Worm (Caenorhabditis elegans) whole organism, dauer: ENCODE measurements around the gene scl-18.

ENCODE experiments used
- unc-62 ChIP-seq: sonication (generic microtip); optimal IDR thresholded peaks from 2 replicates; lab custom pipeline; 2017; ENCODE audit warnings: missing biosample characterization, missing genetic modification reagents, missing genetic modification characterization

The scl-18 gene

DNA sequence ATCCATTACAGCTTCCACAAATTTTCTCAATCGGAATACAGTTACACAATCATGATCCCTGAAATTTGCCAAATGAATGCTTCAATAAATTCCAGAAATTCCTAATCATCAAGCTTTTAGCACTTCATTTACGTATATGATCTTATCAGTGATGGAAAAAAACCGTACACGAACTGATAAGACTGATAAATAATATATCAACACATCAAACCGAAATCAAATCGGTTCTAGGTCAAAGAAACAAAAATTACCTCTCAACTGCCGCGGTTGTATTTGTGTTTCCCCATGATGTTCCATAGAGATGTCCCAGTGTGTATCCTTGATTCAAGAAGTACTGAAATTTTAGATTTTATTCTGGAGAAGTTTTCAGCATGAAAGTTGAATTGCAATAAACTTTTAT, 16.8 kb upstream of the scl-18 start:
- no peak for TF ChIP-seq unc-62 (GFP tag; lab: Kevin White, UChicago)

DNA sequence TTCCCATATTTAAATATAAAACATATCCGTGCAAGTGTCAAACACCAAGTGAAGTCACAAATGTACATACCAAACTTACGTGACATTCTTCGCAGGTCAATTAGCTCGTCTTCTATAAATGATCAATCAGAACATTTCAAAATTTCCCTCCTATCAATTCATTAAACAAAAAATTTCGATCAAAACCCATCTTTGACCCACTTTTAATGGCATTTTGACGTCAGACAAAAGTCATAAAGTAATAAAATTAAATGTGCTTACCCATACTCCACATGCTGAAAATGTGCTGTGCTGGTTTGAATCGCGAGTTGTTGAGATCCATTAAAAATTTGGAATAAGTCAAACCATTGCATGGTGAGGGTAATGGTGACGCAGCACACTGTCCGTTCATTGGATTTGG, 15.5 kb upstream of the scl-18 start:
- no peak for TF ChIP-seq unc-62 (GFP tag; lab: Kevin White, UChicago)

DNA sequence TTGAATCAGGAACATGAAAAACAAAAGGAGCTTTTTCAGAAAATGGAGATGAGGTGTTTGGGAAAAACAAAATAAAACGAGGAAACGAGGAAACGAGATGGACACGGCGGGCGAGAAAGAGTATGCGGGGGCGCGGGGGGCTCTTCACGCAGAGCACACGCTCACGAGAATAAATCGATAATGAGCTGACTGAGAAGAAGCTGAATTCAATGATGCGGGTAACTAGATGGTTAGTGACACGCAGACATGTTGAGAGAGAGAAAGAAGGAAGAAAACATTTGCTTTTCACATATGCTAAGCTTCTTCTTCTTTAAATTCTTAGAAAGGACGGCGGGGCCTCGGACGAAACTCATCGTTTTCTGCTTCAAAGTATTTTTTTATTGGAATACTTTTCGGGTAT, 11.3 kb upstream of the scl-18 start:
- no peak for TF ChIP-seq unc-62 (GFP tag; lab: Kevin White, UChicago)

DNA sequence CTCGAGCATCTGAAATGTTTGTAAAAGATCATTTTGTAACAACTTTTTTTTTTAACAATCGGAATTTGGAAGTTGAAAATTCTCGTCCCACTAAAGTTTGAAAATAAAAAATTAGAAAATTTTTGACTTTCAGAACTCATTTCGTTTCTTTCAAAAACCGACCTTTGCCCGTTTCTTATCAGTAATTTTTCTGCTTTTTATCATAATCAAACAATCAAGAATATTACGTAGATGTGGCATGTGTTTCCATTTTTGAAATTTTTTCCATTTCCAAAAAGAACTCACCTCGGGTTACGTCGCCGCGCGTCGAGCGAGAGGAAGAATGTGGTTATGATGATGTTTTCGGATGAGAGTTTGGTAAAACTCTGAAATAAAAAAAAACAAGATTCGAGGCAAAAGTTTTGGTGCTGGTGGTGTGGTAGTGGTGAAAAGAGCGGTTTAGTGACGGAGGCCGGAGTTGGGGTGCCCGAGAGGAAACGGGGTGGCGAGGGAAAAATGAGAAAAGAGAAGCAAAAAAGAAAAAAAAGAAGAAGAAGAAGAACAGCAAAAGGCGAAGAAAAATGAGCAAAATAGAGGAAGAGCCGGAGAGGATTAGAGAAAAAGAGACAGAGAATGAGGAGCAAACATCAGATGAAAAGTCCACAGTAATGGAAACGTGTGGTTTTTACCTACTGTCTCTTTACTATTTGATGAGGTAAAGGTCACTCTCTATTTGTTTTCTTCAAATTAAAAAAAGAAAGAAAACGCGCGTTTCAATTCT, 6.7 kb upstream of the scl-18 start, which contains the start of gene T12A7.2:
T12A7.2 (minus strand) TSS at position 412 of the 760 bp plus-strand sequence.
- no peak for TF ChIP-seq unc-62 (GFP tag; lab: Kevin White, UChicago)

DNA sequence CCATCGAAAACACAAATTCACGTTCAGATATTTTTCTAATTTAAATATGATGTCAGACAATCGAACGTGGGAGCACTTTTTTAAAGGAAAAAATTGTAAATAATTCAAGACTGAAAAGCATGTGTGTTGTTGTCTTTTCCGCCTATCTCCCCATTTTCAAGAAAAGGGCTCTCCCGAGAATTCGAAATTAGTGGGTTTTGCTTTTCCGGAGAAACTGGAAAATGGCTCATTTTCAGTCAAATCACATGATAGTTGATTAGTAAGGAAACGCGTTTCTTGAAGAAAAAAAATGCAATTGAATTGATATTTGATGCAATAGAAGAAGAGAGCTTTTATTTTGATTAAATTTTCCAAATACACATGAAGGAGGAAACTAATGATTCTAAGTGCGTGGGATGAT, 5.6 kb upstream of the scl-18 start:
- no peak for TF ChIP-seq unc-62 (GFP tag; lab: Kevin White, UChicago)

DNA sequence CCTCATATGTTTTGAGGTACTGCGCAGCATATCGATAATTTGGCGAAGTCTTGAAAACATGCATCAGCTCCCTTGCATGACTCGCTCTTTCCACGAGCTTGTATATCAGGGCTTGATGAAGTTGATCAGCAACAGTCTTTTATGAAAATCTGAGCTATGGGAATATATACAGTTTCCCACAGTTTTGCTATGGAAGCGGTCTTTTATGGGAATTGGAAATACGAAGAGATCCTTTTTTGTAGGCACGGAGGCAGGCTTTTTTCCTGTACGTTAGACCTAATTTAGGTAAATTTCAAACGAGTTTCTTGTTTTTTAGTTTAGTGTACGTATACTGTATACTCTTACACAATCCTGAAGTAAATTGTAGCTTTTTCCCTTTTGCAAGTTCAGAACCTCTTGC, 1.7 kb upstream of the scl-18 start, which contains the start of gene T12A7.9:
T12A7.9 (minus strand) TSS at position 101 of the 400 bp plus-strand sequence.
- no peak for TF ChIP-seq unc-62 (GFP tag; lab: Kevin White, UChicago)

DNA sequence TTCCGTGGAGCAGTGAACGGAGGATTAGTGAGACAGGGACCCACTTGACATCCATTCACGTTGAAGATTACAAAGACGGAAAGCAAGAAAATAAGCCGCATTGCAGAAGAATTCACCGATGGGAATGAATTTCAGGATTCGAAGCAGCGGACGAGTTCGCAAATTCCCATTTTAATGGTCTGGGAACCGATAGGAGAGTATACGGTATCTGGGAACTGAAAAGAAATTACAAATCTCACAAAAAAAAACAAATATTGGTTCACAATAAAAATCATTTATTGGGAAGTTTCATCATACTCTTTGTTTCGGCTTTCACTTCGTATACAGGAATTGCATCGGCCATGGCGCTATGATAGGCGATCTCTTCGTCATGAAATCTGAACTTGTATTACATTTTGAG, 775 bp upstream of the scl-18 start, which contains the start of gene T12A7.10:
T12A7.10 (minus strand) TSS at position 101 of the 400 bp plus-strand sequence.
- TF ChIP-seq unc-62 (GFP tag; lab: Kevin White, UChicago) = no peak

DNA sequence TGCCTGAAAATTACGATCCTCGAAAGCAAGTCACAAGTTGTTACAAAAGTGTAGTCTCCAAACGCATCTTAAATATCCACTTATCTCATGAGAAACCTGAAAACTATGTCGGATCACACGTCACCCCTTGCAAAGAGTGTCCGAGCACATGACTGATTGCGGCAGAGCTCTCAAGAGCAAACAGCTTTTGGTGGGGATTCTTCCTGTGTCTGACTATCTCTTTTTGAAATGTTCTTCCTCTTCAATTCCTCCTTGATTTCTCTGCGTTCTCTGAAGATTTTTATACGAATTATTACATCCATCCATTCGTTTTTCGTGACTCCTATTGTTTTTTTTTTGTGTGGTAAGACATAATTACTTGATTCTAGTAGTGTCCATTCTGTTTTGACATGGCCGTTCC, 5.4 kb downstream of the scl-18 start, which contains the start of gene T12A7.6:
T12A7.6 (plus strand) TSS at position 369 of the 400 bp plus-strand sequence.
- no peak for TF ChIP-seq unc-62 (GFP tag; lab: Kevin White, UChicago)

DNA sequence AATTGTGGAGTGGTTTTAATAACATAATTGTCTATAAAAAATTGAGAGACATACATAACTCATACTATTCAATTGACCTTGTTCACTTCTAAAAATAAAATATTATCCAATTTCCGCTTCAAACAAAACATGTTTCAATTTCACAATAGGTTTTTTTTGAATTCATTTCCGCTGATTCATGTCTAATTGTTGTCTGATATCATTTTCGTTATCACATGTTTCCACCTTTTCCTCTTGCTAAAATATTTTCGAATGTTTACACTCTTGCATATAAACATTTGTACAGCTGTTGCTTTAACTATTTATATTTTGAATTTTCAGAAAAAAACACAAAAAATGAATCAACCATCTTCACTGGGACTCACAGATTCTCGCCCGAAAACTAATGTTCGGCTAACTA, 8.9 kb downstream of the scl-18 start, which contains the start of gene gem-4:
gem-4 (plus strand) TSS at position 301 of the 400 bp plus-strand sequence.
- TF ChIP-seq unc-62 (GFP tag; lab: Kevin White, UChicago) = no peak

DNA sequence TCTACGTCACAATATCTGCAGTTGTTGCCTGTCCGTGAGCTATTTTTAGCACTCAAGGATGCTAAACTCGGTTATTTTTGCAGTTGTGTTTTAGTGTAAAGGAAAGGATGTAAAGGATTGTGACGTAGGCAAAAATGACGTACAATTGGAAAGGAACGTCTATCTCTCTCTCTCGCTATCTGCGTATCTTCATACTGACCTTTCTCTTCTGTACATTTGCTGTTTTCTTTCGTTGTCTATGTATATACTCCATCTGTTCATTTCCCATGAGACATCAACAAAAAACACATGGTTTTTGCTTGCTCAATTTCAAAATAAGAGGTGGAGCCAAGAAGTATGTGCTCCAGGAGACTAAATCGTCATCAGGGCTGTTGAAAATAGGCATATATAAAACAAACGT, 9.9 kb downstream of the scl-18 start:
- no peak for TF ChIP-seq unc-62 (GFP tag; lab: Kevin White, UChicago)

DNA sequence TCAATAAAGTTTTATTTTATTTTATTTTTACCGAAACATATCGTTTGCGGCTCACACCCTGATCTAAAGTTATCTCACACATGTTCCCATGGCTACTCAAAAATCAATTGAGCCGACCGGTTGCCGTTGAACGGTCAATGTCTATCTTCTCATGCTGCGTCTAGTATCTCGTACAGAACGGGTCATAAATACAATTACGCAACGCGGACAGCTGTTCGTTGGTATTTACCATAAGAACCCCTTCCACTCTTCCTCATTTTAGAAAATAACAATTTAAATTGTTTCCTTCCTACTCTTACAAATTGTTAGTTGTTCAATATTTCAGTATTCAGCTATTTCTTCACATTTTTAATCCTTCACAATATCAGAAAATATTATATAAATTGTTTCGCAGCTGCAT, 10.4 kb downstream of the scl-18 start:
- TF ChIP-seq unc-62 (GFP tag; lab: Kevin White, UChicago) = no peak

DNA sequence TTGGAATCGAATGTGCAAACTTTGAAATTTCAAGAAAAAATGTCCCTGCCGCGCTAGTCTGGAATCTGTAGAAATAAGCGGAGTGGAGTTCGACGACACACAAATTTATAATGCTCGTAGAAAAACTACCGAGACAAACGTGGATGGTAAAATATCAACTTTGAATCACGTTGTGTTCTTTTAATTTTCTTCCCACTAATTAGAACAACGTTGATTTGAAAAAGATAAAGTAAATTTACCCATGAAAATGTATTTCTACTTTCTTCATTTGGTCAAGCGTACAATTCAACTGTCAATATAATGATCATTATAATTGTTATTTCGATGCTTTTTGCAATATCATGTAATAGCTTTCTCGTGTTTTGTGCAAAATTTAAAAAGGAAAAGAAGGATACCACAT, 11.8 kb downstream of the scl-18 start, which contains the start of gene K01A6.5:
K01A6.5 (plus strand) TSS at position 301 of the 400 bp plus-strand sequence.
- no peak for TF ChIP-seq unc-62 (GFP tag; lab: Kevin White, UChicago)

DNA sequence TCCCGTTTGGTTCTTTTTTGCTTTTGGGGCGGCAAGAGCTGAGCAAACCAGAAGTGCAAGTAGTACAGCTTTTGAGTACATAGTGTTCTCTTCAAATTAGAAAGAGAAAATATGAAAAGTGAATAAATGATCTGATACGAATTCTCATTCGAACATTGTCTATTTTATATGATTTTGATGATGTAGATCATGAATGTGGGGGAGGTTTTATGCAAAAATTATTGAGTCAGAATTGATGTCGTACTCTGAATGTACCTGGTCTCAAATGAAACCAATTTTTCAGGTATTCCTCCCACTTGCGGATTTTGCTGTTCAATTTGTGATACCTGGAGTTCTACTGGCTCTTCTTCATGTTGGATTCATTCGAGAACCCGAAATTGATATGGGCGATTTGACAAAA, 14.0 kb downstream of the scl-18 start, which contains the start of gene K01A6.4:
K01A6.4 (minus strand) TSS at position 101 of the 400 bp plus-strand sequence.
- TF ChIP-seq unc-62 (GFP tag; lab: Kevin White, UChicago) = no peak

DNA sequence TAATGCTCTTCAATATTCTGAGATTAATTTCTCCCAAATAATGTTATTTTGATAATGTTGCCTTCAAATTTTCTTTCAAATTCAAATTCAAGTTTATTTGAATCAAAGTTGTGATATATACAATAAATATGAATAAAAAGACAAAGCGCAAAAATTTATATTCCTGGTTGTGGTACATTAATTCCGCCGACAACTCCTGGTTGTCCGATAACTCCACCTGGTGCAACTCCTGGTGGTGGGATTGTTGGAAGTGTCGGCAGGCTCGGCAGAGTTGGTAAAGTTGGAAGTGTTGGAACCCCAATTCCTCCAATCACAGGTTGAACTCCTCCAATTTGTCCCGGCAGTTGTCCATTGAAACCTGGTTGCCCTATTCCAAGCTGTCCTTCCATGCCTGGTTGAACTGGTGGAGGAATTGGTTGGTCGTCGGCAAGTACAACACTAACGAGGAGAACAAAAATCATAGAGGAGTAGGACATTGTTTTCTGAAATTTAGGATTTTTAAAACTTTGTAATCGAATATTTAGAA, 16.1 kb downstream of the scl-18 start, which contains the start of gene K01A6.7:
K01A6.7 (minus strand) TSS at position 476 of the 526 bp plus-strand sequence.
- no peak for TF ChIP-seq unc-62 (GFP tag; lab: Kevin White, UChicago)

DNA sequence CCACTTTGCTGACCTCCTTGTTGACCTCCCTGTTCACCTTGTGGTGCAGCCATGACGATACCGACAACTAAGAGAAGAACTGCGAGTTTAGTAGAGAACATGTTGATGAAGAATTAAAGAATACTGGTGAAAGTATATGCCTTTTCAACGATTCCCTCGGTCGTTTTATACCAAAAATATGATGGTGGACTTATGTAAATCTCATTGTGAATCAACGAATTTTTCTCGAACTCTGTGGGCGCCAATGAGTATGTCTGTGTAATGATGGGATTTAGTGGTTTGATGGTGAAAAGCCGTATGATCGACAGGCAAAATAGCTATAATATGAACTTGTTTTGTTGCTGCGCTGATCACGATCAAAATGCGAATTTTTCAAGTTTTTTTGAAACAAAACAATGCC, 17.0 kb downstream of the scl-18 start, which contains the start of gene K01A6.8:
K01A6.8 (minus strand) TSS at position 101 of the 400 bp plus-strand sequence.
- TF ChIP-seq unc-62 (GFP tag; lab: Kevin White, UChicago) = no peak

DNA sequence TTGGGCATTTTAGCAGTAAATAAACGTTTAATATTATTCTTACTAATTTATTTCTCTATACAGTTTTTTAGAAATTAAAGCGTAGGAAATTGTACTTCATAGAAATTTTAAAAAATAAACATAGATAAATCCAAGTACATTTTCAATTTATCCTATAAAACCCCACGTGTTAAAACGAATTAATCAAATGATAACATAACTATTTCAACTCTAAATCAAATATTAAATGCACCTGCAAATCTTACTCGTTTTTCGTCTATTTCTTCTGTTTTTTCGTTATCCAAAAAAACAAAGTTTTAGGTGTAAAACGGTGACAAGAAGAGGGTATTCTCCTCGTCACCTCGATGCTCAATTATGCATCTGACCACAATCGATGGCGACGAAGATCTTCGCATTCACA, 19.2 kb downstream of the scl-18 start, which contains the start of gene K01A6.6:
K01A6.6 (plus strand) TSS at position 301 of the 400 bp plus-strand sequence.
- no peak for TF ChIP-seq unc-62 (GFP tag; lab: Kevin White, UChicago)
